Worm (Caenorhabditis elegans): ENCODE data around the gene F53C3.1.

Gene F53C3.1

ce11 chrII:3879945-3880344 lies 31.9 kb upstream of the F53C3.1 start, which contains the start of gene nhr-166:
Gene nhr-166 (plus strand): TSS chrII:3880245.
- TF ChIP-seq lin-15B (tag; optimal IDR thresholded peaks at IDR 0.05) (no peak), mdl-1 (tag; optimal IDR thresholded peaks at IDR 0.05) (no peak), egl-5 (tag; optimal IDR thresholded peaks at IDR 0.05) (no peak), daf-12 (tag; optimal IDR thresholded peaks at IDR 0.05) (no peak), ceh-28 (tag; optimal IDR thresholded peaks at IDR 0.05) (no peak), unc-62 (GFP tag; optimal IDR thresholded peaks at IDR 0.05) (no peak), nhr-77 (tag; optimal IDR thresholded peaks at IDR 0.05) (no peak), ceh-9 (tag; optimal IDR thresholded peaks at IDR 0.05) (no peak), egl-27 (tag; optimal IDR thresholded peaks at IDR 0.05) (no peak), lin-39 (tag; optimal IDR thresholded peaks at IDR 0.05) (no peak), nhr-12 (tag; optimal IDR thresholded peaks at IDR 0.05) (no peak)

- TF ChIP-seq mml-1 (tag; optimal IDR thresholded peaks at IDR 0.05) = no peak
- TF ChIP-seq nhr-67 (tag; optimal IDR thresholded peaks at IDR 0.05) = no peak
- TF ChIP-seq fkh-10 (GFP tag; optimal IDR thresholded peaks at IDR 0.05) = no peak
- TF ChIP-seq tbx-2 (tag; optimal IDR thresholded peaks at IDR 0.05) = no peak
- TF ChIP-seq lin-15B (tag; optimal IDR thresholded peaks at IDR 0.05) = no peak
- no peak for TF ChIP-seq nhr-237 (tag; optimal IDR thresholded peaks at IDR 0.05)
- TF ChIP-seq ztf-4 (tag; optimal IDR thresholded peaks at IDR 0.05) = no peak
- no peak for TF ChIP-seq nhr-23 (tag; optimal IDR thresholded peaks at IDR 0.05)
- TF ChIP-seq mdl-1 (tag; optimal IDR thresholded peaks at IDR 0.05) = no peak
- no peak for TF ChIP-seq R02D3.7 (tag; optimal IDR thresholded peaks at IDR 0.05)
- TF ChIP-seq ceh-82 (tag; optimal IDR thresholded peaks at IDR 0.05) = no peak
- no peak for TF ChIP-seq pha-4 (tag; optimal IDR thresholded peaks at IDR 0.05)
Observed at ce11 chrII:3891124-3891523, 20.7 kb upstream of the F53C3.1 start, which contains the start of gene F53C3.8. Gene F53C3.8 (plus strand): TSS chrII:3891424.

DNA sequence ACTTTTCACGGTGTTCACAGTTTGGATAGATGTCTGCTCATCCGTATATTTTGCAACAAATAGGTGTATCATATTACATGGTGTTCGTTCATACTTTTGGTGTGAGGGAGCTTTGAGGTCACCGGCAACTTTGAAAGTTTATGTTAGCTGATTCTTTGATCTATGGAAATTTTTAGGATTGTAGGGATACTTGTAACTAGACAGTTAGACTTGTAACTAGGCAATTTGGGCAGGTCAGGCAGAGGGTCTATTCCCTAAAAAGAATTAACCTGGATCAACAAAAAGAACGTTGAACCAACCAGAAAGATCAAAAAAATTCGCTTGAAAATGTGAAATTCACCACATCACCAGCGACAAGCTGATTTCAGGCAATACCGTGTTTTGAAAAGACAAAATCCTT lies 17.9 kb upstream of the F53C3.1 start:
- no peak for TF ChIP-seq pqm-1 (tag; optimal IDR thresholded peaks at IDR 0.05)
- TF ChIP-seq jun-1 (tag; optimal IDR thresholded peaks at IDR 0.05) = no peak
- no peak for TF ChIP-seq lin-39 (tag; optimal IDR thresholded peaks at IDR 0.05)

DNA sequence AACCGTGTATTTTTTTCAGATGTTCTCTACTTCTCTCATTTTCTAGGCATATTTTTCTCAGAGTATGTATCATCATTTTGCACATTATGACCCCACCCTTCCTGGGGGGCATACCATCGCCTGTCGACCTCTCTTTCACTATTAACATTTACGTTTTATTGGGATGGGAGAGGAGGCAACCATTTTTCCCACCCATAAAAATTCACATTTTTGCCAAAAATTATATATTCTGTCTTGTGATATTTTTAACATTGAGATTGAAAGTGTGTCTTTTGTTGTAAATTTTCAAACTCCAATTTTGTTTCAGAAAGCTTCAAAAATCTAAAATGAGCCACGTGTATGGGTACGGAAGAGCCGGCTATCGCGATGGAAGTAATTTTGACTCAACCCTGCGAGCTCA lies 17.1 kb upstream of the F53C3.1 start, which contains the start of gene F53C3.7:
F53C3.7 (plus strand) TSS at position 301 of the 400 bp plus-strand sequence.
- TF ChIP-seq jun-1 (tag; optimal IDR thresholded peaks at IDR 0.05) (no peak), nhr-67 (tag; optimal IDR thresholded peaks at IDR 0.05) (no peak), daf-12 (tag; optimal IDR thresholded peaks at IDR 0.05) (no peak), snpc-4 (tag; optimal IDR thresholded peaks at IDR 0.05) (no peak), skn-1 (tag; optimal IDR thresholded peaks at IDR 0.05) (no peak), ama-1 (optimal IDR thresholded peaks at IDR 0.05) (no peak)

DNA sequence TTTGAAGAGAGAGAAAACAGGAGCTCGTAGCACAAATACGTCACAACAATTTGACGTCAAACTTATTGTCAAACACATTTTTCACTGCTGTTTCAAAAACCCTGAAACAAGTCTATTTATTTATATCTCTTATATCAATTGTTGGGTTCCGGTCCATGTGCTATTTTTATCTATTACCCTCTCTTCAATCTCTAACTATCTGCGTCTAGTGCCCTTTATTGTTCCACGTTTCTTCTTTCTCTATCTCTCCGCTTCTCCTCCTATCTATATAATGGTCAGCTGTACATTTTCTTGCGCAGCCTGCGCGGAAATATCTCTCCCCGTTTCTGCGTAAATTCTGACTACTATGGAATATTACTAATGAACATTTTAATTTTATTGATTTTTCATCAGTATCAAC lies 14.9 kb upstream of the F53C3.1 start:
- TF ChIP-seq R02D3.7 (tag; optimal IDR thresholded peaks at IDR 0.05) = no peak
- no peak for TF ChIP-seq ceh-16 (tag; optimal IDR thresholded peaks at IDR 0.05)
- no peak for TF ChIP-seq hmg-11 (tag; optimal IDR thresholded peaks at IDR 0.05)
- no peak for TF ChIP-seq elt-3 (tag; optimal IDR thresholded peaks at IDR 0.05)
- no peak for TF ChIP-seq pqm-1 (tag; optimal IDR thresholded peaks at IDR 0.05)
- TF ChIP-seq nhr-25 (tag; optimal IDR thresholded peaks at IDR 0.05) = no peak
- TF ChIP-seq egl-27 (tag; optimal IDR thresholded peaks at IDR 0.05) = no peak
- TF ChIP-seq sea-2 (GFP tag; optimal IDR thresholded peaks at IDR 0.05) = no peak
- peak; percentile 23 for TF ChIP-seq nhr-23 (tag; optimal IDR thresholded peaks at IDR 0.05)
- TF ChIP-seq nhr-12 (tag; optimal IDR thresholded peaks at IDR 0.05) = no peak
- TF ChIP-seq nhr-43 (tag; optimal IDR thresholded peaks at IDR 0.05; ENCODE audit: poor library complexity, severe bottlenecking) = peak; percentile 1
- TF ChIP-seq nhr-237 (tag; optimal IDR thresholded peaks at IDR 0.05) = no peak
- no peak for TF ChIP-seq nhr-11 (tag; optimal IDR thresholded peaks at IDR 0.05)
- no peak for TF ChIP-seq eor-1 (tag; optimal IDR thresholded peaks at IDR 0.05)
- TF ChIP-seq ama-1 (optimal IDR thresholded peaks at IDR 0.05) = no peak
- TF ChIP-seq tbx-2 (tag; optimal IDR thresholded peaks at IDR 0.05) = no peak
- no peak for TF ChIP-seq zag-1 (tag; optimal IDR thresholded peaks at IDR 0.05)
- no peak for TF ChIP-seq ceh-82 (tag; optimal IDR thresholded peaks at IDR 0.05)
- TF ChIP-seq lin-39 (tag; optimal IDR thresholded peaks at IDR 0.05) = no peak
- TF ChIP-seq jun-1 (tag; optimal IDR thresholded peaks at IDR 0.05) = no peak
- no peak for TF ChIP-seq unc-39 (tag; optimal IDR thresholded peaks at IDR 0.05)
- TF ChIP-seq unc-62 (GFP tag; optimal IDR thresholded peaks at IDR 0.05) = no peak
- TF ChIP-seq pha-4 (tag; optimal IDR thresholded peaks at IDR 0.05) = peak; percentile 52
- no peak for TF ChIP-seq snpc-4 (tag; optimal IDR thresholded peaks at IDR 0.05)
- TF ChIP-seq ztf-4 (tag; optimal IDR thresholded peaks at IDR 0.05) = no peak
- TF ChIP-seq mml-1 (tag; optimal IDR thresholded peaks at IDR 0.05) = no peak
- no peak for TF ChIP-seq elt-2 (tag; optimal IDR thresholded peaks at IDR 0.05)
- no peak for TF ChIP-seq ZK546.5 (tag; optimal IDR thresholded peaks at IDR 0.05)
- peak; percentile 13 for TF ChIP-seq egl-5 (tag; optimal IDR thresholded peaks at IDR 0.05)
- TF ChIP-seq nfya-1 (tag; optimal IDR thresholded peaks at IDR 0.05; ENCODE audit: insufficient read depth) = peak; percentile 61
- TF ChIP-seq ceh-28 (tag; optimal IDR thresholded peaks at IDR 0.05) = peak; percentile 38
- no peak for TF ChIP-seq mdl-1 (tag; optimal IDR thresholded peaks at IDR 0.05)
- TF ChIP-seq ceh-9 (tag; optimal IDR thresholded peaks at IDR 0.05) = no peak
- TF ChIP-seq nhr-76 (tag; optimal IDR thresholded peaks at IDR 0.05) = no peak
- no peak for TF ChIP-seq fkh-10 (GFP tag; optimal IDR thresholded peaks at IDR 0.05)
- no peak for TF ChIP-seq skn-1 (tag; optimal IDR thresholded peaks at IDR 0.05)
- no peak for TF ChIP-seq lin-15B (tag; optimal IDR thresholded peaks at IDR 0.05)
- no peak for TF ChIP-seq ztf-11 (tag; optimal IDR thresholded peaks at IDR 0.05)
- no peak for TF ChIP-seq aly-2 (tag; optimal IDR thresholded peaks at IDR 0.05)
- TF ChIP-seq nhr-77 (tag; optimal IDR thresholded peaks at IDR 0.05) = no peak

Measured in whole organism, L3 larva.